Fruit fly (Drosophila melanogaster) whole organism, embryonic: Measurements from ENCODE around the gene Spn27A.

Experiments used
- Aef1 ChIP-seq: fragments of 200-800 bp; sonication (Bioruptor generic); IDR thresholded peaks from 3 replicates; pipeline ENCODE4 v1.3.6; 2022; ENCODE audit warnings: missing biosample characterization, missing genetic modification characterization
- CG10209 ChIP-seq: fragments of 200-800 bp; sonication (Bioruptor generic); optimal IDR thresholded peaks from 3 replicates; lab custom pipeline; 2017; ENCODE audit warnings: missing biosample characterization, mild to moderate bottlenecking, missing genetic modification characterization, missing genetic modification reagents
- CG10321 ChIP-seq: fragments of 200-800 bp; sonication (Bioruptor generic); IDR thresholded peaks from 2 replicates; pipeline ENCODE4 v1.3.6; 2022; ENCODE audit warnings: missing biosample characterization, missing genetic modification characterization
- CG10366 ChIP-seq: fragments of 200-800 bp; sonication (Bioruptor generic); IDR thresholded peaks from 2 replicates; pipeline ENCODE4 v1.3.6; 2022; ENCODE audit warnings: missing biosample characterization, missing genetic modification characterization
- CG10462 ChIP-seq: fragments of 200-800 bp; sonication (Bioruptor generic); optimal IDR thresholded peaks from 2 replicates; lab custom pipeline; 2016; ENCODE audit warnings: missing biosample characterization, missing genetic modification characterization
- CG10959 ChIP-seq: fragments of 200-800 bp; sonication (Bioruptor generic); IDR thresholded peaks from 2 replicates; pipeline ENCODE4 v1.3.6; 2022; ENCODE audit warnings: missing biosample characterization, missing genetic modification characterization
- CG12769 ChIP-seq: fragments of 200-800 bp; sonication (Bioruptor generic); optimal IDR thresholded peaks from 2 replicates; lab custom pipeline; 2019; ENCODE audit warnings: missing biosample characterization, mild to moderate bottlenecking, missing genetic modification characterization, moderate library complexity
- CG13123 ChIP-seq: fragments of 200-800 bp; sonication (Bioruptor generic); optimal IDR thresholded peaks from 2 replicates; lab custom pipeline; 2016; ENCODE audit warnings: missing biosample characterization, missing genetic modification characterization
- CG13894 ChIP-seq: fragments of 200-800 bp; sonication (Bioruptor generic); optimal IDR thresholded peaks from 3 replicates; lab custom pipeline; 2018; ENCODE audit warnings: missing biosample characterization, mild to moderate bottlenecking, missing genetic modification characterization, moderate library complexity
- CG14014 ChIP-seq: fragments of 200-800 bp; sonication (Bioruptor generic); IDR thresholded peaks from 2 replicates; pipeline ENCODE4 v1.3.6; 2022; ENCODE audit warnings: missing biosample characterization, missing genetic modification characterization
- CG14441 ChIP-seq: fragments of 200-800 bp; sonication (Bioruptor generic); IDR thresholded peaks from 2 replicates; pipeline ENCODE4 v1.3.6; 2022; ENCODE audit warnings: missing biosample characterization, missing genetic modification characterization
- CG16779 ChIP-seq: fragments of 200-800 bp; sonication (Bioruptor generic); IDR thresholded peaks from 2 replicates; pipeline ENCODE4 v1.3.6; 2022; ENCODE audit warnings: missing biosample characterization, missing genetic modification characterization
- CG16815 ChIP-seq: fragments of 200-800 bp; sonication (Bioruptor generic); optimal IDR thresholded peaks from 3 replicates; lab custom pipeline; 2017; ENCODE audit warnings: missing biosample characterization, mild to moderate bottlenecking, missing genetic modification characterization
- CG2678 ChIP-seq: fragments of 200-800 bp; sonication (Bioruptor generic); optimal IDR thresholded peaks from 3 replicates; lab custom pipeline; 2019; ENCODE audit warnings: missing biosample characterization, mild to moderate bottlenecking, missing genetic modification characterization, moderate library complexity
- CG2875 ChIP-seq: fragments of 200-800 bp; sonication (Bioruptor generic); optimal IDR thresholded peaks from 2 replicates; lab custom pipeline; 2017; ENCODE audit warnings: missing biosample characterization, mild to moderate bottlenecking, missing genetic modification characterization, missing genetic modification reagents
- CG30431 ChIP-seq: fragments of 200-800 bp; sonication (Bioruptor generic); optimal IDR thresholded peaks from 2 replicates; lab custom pipeline; 2017; ENCODE audit warnings: missing biosample characterization, missing genetic modification characterization
- CG33557 ChIP-seq: fragments of 200-800 bp; sonication (Bioruptor generic); optimal IDR thresholded peaks from 2 replicates; lab custom pipeline; 2019; ENCODE audit warnings: missing biosample characterization, mild to moderate bottlenecking, missing genetic modification characterization, moderate library complexity
- CG43689 ChIP-seq: fragments of 200-800 bp; sonication (Bioruptor generic); IDR thresholded peaks from 2 replicates; pipeline ENCODE4 v1.3.6; 2022; ENCODE audit warnings: missing biosample characterization, missing genetic modification characterization
- CG4404 ChIP-seq: fragments of 200-800 bp; sonication (Bioruptor generic); IDR thresholded peaks from 2 replicates; pipeline ENCODE4 v1.3.6; 2022; ENCODE audit warnings: missing biosample characterization, missing genetic modification characterization
- CG4820 ChIP-seq: fragments of 200-800 bp; sonication (Bioruptor generic); optimal IDR thresholded peaks from 3 replicates; lab custom pipeline; 2016; ENCODE audit warnings: missing biosample characterization, missing genetic modification characterization
- CG6791 ChIP-seq: fragments of 200-800 bp; sonication (Bioruptor generic); IDR thresholded peaks from 3 replicates; pipeline ENCODE4 v1.3.6; 2022; ENCODE audit warnings: missing biosample characterization, missing genetic modification characterization; ENCODE audit not compliant: partially characterized antibody
- CG7928 ChIP-seq: fragments of 200-800 bp; sonication (Bioruptor generic); optimal IDR thresholded peaks from 2 replicates; lab custom pipeline; 2017; ENCODE audit warnings: missing biosample characterization, mild to moderate bottlenecking, missing genetic modification characterization
- CG8089 ChIP-seq: fragments of 200-800 bp; sonication (Bioruptor generic); optimal IDR thresholded peaks from 3 replicates; lab custom pipeline; 2016; ENCODE audit warnings: missing biosample characterization, missing genetic modification characterization
- CG8924 ChIP-seq: fragments of 200-800 bp; optimal IDR thresholded peaks from 3 replicates; lab custom pipeline; 2019; ENCODE audit warnings: missing biosample characterization, mild to moderate bottlenecking, missing genetic modification characterization, moderate library complexity
- CTCF ChIP-seq: fragments of 200-800 bp; sonication (Bioruptor generic); optimal IDR thresholded peaks from 2 replicates; lab custom pipeline; 2017; ENCODE audit warnings: missing biosample characterization, mild to moderate bottlenecking, missing genetic modification characterization, moderate library complexity
- Dek ChIP-seq: fragments of 200-800 bp; sonication (Bioruptor generic); optimal IDR thresholded peaks from 3 replicates; lab custom pipeline; 2019; ENCODE audit warnings: missing biosample characterization, mild to moderate bottlenecking, missing genetic modification characterization, moderate library complexity
- Dfd ChIP-seq, 2 experiments: fragments of >200 bp; optimal IDR thresholded peaks; 2 replicates each; lab custom pipeline; 2017; ENCODE audit warnings: missing biosample characterization in 2 of 2, missing genetic modification characterization in 2 of 2
- Fer3 ChIP-seq: fragments of 200-800 bp; sonication (Bioruptor generic); optimal IDR thresholded peaks from 2 replicates; lab custom pipeline; 2018; ENCODE audit warnings: missing biosample characterization, mild to moderate bottlenecking, missing genetic modification characterization, moderate library complexity
- H15 ChIP-seq: fragments of 200-800 bp; sonication (Bioruptor generic); IDR thresholded peaks from 3 replicates; pipeline ENCODE4 v1.3.6; 2022; ENCODE audit warnings: missing biosample characterization, missing genetic modification characterization
- HmgZ ChIP-seq: fragments of 200-800 bp; sonication (Bioruptor generic); optimal IDR thresholded peaks from 2 replicates; lab custom pipeline; 2018; ENCODE audit warnings: missing biosample characterization, mild to moderate bottlenecking, missing genetic modification characterization
- Mad ChIP-seq: fragments of 200-800 bp; sonication (Bioruptor generic); optimal IDR thresholded peaks from 2 replicates; lab custom pipeline; 2016; ENCODE audit warnings: missing biosample characterization, missing genetic modification characterization
- Max ChIP-seq: fragments of 200-800 bp; sonication (Bioruptor generic); optimal IDR thresholded peaks from 2 replicates; lab custom pipeline; 2016; ENCODE audit warnings: missing biosample characterization, mild to moderate bottlenecking, missing genetic modification characterization
- Mes4 ChIP-seq: fragments of 200-800 bp; sonication (Bioruptor generic); optimal IDR thresholded peaks from 2 replicates; lab custom pipeline; 2016; ENCODE audit warnings: missing biosample characterization, missing genetic modification characterization
- Scr ChIP-seq: fragments of 200-800 bp; sonication (Bioruptor generic); IDR thresholded peaks from 2 replicates; pipeline ENCODE4 v1.3.6; 2022; ENCODE audit warnings: missing biosample characterization, missing genetic modification characterization; ENCODE audit not compliant: partially characterized antibody
- Sox102F ChIP-seq: fragments of 200-800 bp; sonication (Bioruptor generic); optimal IDR thresholded peaks from 2 replicates; lab custom pipeline; 2018; ENCODE audit warnings: missing biosample characterization, mild to moderate bottlenecking, missing genetic modification characterization, moderate library complexity
- Usf ChIP-seq: fragments of 200-800 bp; sonication (Bioruptor generic); optimal IDR thresholded peaks from 2 replicates; lab custom pipeline; 2017; ENCODE audit warnings: missing genotype, missing biosample characterization, missing genetic modification characterization
- abd-A ChIP-seq: fragments of 200-800 bp; sonication (Bioruptor generic); optimal IDR thresholded peaks from 3 replicates; lab custom pipeline; 2019; ENCODE audit warnings: missing biosample characterization, mild to moderate bottlenecking, missing genetic modification characterization, moderate library complexity
- ap ChIP-seq: fragments of 200-800 bp; sonication (Bioruptor generic); IDR thresholded peaks from 2 replicates; pipeline ENCODE4 v1.3.6; 2022; ENCODE audit warnings: missing biosample characterization, missing genetic modification characterization
- ash1 ChIP-seq: fragments of 200-800 bp; sonication (Bioruptor generic); optimal IDR thresholded peaks from 2 replicates; lab custom pipeline; 2018; ENCODE audit warnings: missing biosample characterization, mild to moderate bottlenecking, missing genetic modification characterization
- btn ChIP-seq: fragments of 200-800 bp; sonication (Bioruptor generic); optimal IDR thresholded peaks from 2 replicates; lab custom pipeline; 2016; ENCODE audit warnings: missing biosample characterization, missing genetic modification characterization
- cwo ChIP-seq: fragments of 200-800 bp; sonication (Bioruptor generic); optimal IDR thresholded peaks from 3 replicates; lab custom pipeline; 2017; ENCODE audit warnings: missing biosample characterization, missing genetic modification characterization, mild to moderate bottlenecking, moderate library complexity, missing genetic modification reagents
- jigr1 ChIP-seq: fragments of 200-800 bp; sonication (Bioruptor generic); IDR thresholded peaks from 3 replicates; pipeline ENCODE4 v1.3.6; 2022; ENCODE audit warnings: missing biosample characterization, missing genetic modification characterization
- lmd ChIP-seq: fragments of 200-800 bp; sonication (Bioruptor generic); IDR thresholded peaks from 2 replicates; pipeline ENCODE4 v1.3.6; 2022; ENCODE audit warnings: missing biosample characterization, missing genetic modification characterization
- lola ChIP-seq, 3 experiments: fragments of >200 bp in 2 of 3; fragments of 200-800 bp in 1 of 3; sonication (Bioruptor generic) in 1 of 3; optimal IDR thresholded peaks; 2 replicates each; lab custom pipeline; 2017 to 2019; ENCODE audit warnings: missing biosample characterization in 3 of 3, missing genetic modification characterization in 3 of 3, mild to moderate bottlenecking in 1 of 3, moderate library complexity in 1 of 3
- pnt ChIP-seq: fragments of 200-800 bp; sonication (Bioruptor generic); optimal IDR thresholded peaks from 3 replicates; lab custom pipeline; 2016; ENCODE audit warnings: missing biosample characterization, missing genetic modification characterization
- slbo ChIP-seq: fragments of 200-800 bp; sonication (Bioruptor generic); IDR thresholded peaks from 2 replicates; pipeline ENCODE4 v1.3.6; 2022; ENCODE audit warnings: missing biosample characterization, missing genetic modification characterization
- sqz ChIP-seq: fragments of 200-800 bp; sonication (Bioruptor generic); optimal IDR thresholded peaks from 3 replicates; lab custom pipeline; 2018; ENCODE audit warnings: missing biosample characterization, mild to moderate bottlenecking, missing genetic modification characterization
- sr ChIP-seq: fragments of 200-800 bp; sonication (Bioruptor generic); IDR thresholded peaks from 3 replicates; pipeline ENCODE4 v1.3.6; 2022; ENCODE audit warnings: missing biosample characterization, missing genetic modification characterization
- stc ChIP-seq: fragments of 200-800 bp; sonication (Bioruptor generic); IDR thresholded peaks from 2 replicates; pipeline ENCODE4 v1.3.6; 2022; ENCODE audit warnings: missing biosample characterization, missing genetic modification characterization

Spn27A gene

DNA sequence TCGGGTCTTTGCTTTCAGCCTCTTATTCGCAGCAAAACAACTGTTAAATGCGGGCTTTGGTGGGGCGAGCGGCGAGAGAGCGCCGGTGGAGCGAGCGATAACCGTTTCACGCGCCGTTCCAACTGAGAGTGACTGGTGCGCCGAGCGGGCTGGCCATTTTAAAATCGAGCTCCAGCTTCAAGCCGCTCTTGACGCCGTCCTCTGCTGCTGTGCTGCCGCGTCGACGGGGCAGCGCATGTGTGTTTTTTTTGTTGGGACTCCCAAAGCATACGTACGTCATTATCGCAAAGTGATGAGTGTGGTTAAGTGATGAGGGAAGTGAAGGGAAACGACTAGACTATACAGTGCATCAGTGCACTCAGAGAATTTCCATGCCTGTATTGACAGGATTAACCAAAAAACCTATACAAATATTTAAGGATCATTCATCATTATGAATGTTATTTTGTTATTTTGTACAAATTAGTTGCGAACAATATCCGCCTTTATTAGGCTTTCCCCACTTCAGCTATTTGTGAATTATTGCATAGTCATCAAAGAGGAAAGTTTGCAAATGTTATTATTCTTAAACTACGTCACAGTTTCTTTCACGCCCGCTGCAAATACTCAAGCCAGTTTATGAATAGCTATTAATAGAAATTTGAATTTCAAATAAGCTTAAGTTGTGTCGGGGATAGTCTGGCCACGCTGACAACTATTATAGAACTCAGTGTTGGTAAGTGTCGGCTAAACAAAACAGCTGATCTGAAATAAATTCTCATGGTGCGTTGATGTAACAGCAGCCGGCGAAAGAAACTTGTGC, at the start of gene Spn27A (continued):
- TF ChIP-seq CTCF (peak; percentile 31), jigr1 (GFP tag; lab: Robert Waterston, UW) (no peak), CG10366 (peak; percentile 49; the same call in 1 of the 2 replicates), CG8924 (tag; lab: Kevin White, UChicago) (no peak), abd-A (tag; lab: Kevin White, UChicago) (no peak), cwo (GFP tag; lab: Kevin White, UChicago) (peak; percentile 9), CG10959 (GFP tag; lab: Robert Waterston, UW) (no peak), CG6791 (GFP tag; lab: Robert Waterston, UW) (no peak), CG10462 (GFP tag; lab: Kevin White, UChicago) (peak; percentile 15), sr (GFP tag; lab: Robert Waterston, UW) (no peak), CG16815 (no peak), CG2678 (peak; percentile 74), CG4404 (GFP tag; lab: Robert Waterston, UW) (no peak), slbo (GFP tag; lab: Robert Waterston, UW) (peak; percentile 38; the same call in 1 of the 2 replicates), CG12769 (tag; lab: Kevin White, UChicago) (peak; percentile 3), CG10209 (GFP tag; lab: Kevin White, UChicago) (peak; percentile 56), Fer3 (tag; lab: Kevin White, UChicago) (peak; percentile 38), CG30431 (GFP tag; lab: Kevin White, UChicago) (peak; percentile 22), H15 (GFP tag; lab: Robert Waterston, UW) (0 out of 3 replicates have a peak, but pooled peaks have one; percentile 43), ap (GFP tag; lab: Robert Waterston, UW) (peak; percentile 50; the same call in 1 of the 2 replicates), btn (GFP tag; lab: Kevin White, UChicago) (peak; percentile 1), CG43689 (GFP tag; lab: Robert Waterston, UW) (no peak), Mes4 (GFP tag; lab: Kevin White, UChicago) (peak; percentile 27), Aef1 (GFP tag; lab: Robert Waterston, UW) (peak; percentile 35; the same call in 1 of the 3 replicates), Max (GFP tag; lab: Kevin White, UChicago) (peak; percentile 66), Sox102F (GFP tag; lab: Kevin White, UChicago) (no peak), pnt (GFP tag; lab: Kevin White, UChicago) (peak; percentile 55), CG2875 (peak; percentile 66), CG7928 (GFP tag; lab: Kevin White, UChicago) (peak; percentile 24), Dfd (GFP tag; optimal IDR thresholded peaks at IDR 0.05; lab: Kevin White, UChicago) (no peak), stc (0 out of 2 replicates have a peak, but pooled peaks have one; percentile 41), ash1 (no peak), CG33557 (GFP tag; lab: Kevin White, UChicago) (peak; percentile 29), Scr (peak; percentile 24; the same call in 1 of the 2 replicates), lmd (GFP tag; lab: Robert Waterston, UW) (peak; percentile 29; the same call in 1 of the 2 replicates), lola (GFP tag; optimal IDR thresholded peaks at IDR 0.05; lab: Kevin White, UChicago) (peak in 1 of 3 experiments; percentile 59), CG14441 (GFP tag; lab: Robert Waterston, UW) (0 out of 2 replicates have a peak, but pooled peaks have one; percentile 14), CG14014 (GFP tag; lab: Robert Waterston, UW) (0 out of 2 replicates have a peak, but pooled peaks have one; percentile 13), CG13123 (GFP tag; lab: Kevin White, UChicago) (no peak), sqz (GFP tag; lab: Kevin White, UChicago) (peak; percentile 78), Mad (no peak), Usf (GFP tag; lab: Kevin White, UChicago) (no peak), CG16779 (GFP tag; lab: Robert Waterston, UW) (no peak), CG13894 (tag; lab: Kevin White, UChicago) (peak; percentile 15), Dek (tag; lab: Kevin White, UChicago) (peak; percentile 43), CG4820 (GFP tag; lab: Kevin White, UChicago) (peak; percentile 55), CG10321 (GFP tag; lab: Robert Waterston, UW) (no peak), CG8089 (GFP tag; lab: Kevin White, UChicago) (peak; percentile 40), HmgZ (tag; lab: Kevin White, UChicago) (peak; percentile 55)
